Fruit fly (Drosophila melanogaster) whole organism, embryonic: ENCODE measurements around the gene CG5968.

Experiments used
- B-H2 ChIP-seq: fragments of 200-800 bp; sonication (Bioruptor generic); optimal IDR thresholded peaks from 2 replicates; lab custom pipeline; 2018; ENCODE audit warnings: missing biosample characterization, mild to moderate bottlenecking, missing genetic modification characterization
- BtbVII ChIP-seq: fragments of 200-800 bp; sonication (Bioruptor generic); optimal IDR thresholded peaks from 3 replicates; lab custom pipeline; 2017; ENCODE audit warnings: missing biosample characterization, mild to moderate bottlenecking, missing genetic modification characterization
- CG11093 ChIP-seq: fragments of 200-800 bp; sonication (Bioruptor generic); IDR thresholded peaks from 3 replicates; pipeline ENCODE4 v1.3.6; 2022; ENCODE audit warnings: missing biosample characterization, missing genetic modification characterization
- CG12236 ChIP-seq: fragments of 200-800 bp; sonication (Bioruptor generic); optimal IDR thresholded peaks from 2 replicates; lab custom pipeline; 2016; ENCODE audit warnings: missing biosample characterization, missing genetic modification characterization
- CG12299 ChIP-seq: fragments of 200-800 bp; sonication (Bioruptor generic); optimal IDR thresholded peaks from 2 replicates; lab custom pipeline; 2018; ENCODE audit warnings: missing biosample characterization, mild to moderate bottlenecking, missing genetic modification characterization
- CG13894 ChIP-seq: fragments of 200-800 bp; sonication (Bioruptor generic); optimal IDR thresholded peaks from 3 replicates; lab custom pipeline; 2018; ENCODE audit warnings: missing biosample characterization, mild to moderate bottlenecking, missing genetic modification characterization, moderate library complexity
- CG14667 ChIP-seq: fragments of 200-800 bp; sonication (Bioruptor generic); IDR thresholded peaks from 2 replicates; pipeline ENCODE4 v1.3.6; 2022; ENCODE audit warnings: missing biosample characterization, missing genetic modification characterization
- CG15514 ChIP-seq: fragments of 200-800 bp; sonication (Bioruptor generic); optimal IDR thresholded peaks from 3 replicates; lab custom pipeline; 2017; ENCODE audit warnings: missing biosample characterization, missing genetic modification characterization, mild to moderate bottlenecking, moderate library complexity, missing genetic modification reagents
- CG1602 ChIP-seq: fragments of 200-800 bp; sonication (Bioruptor generic); optimal IDR thresholded peaks from 3 replicates; lab custom pipeline; 2016; ENCODE audit warnings: missing biosample characterization, missing genetic modification characterization
- CG17912 ChIP-seq: fragments of 200-800 bp; sonication (Bioruptor generic); optimal IDR thresholded peaks from 2 replicates; lab custom pipeline; 2018; ENCODE audit warnings: missing biosample characterization, mild to moderate bottlenecking, missing genetic modification characterization
- CG1832 ChIP-seq: fragments of 200-800 bp; sonication (Bioruptor generic); optimal IDR thresholded peaks from 2 replicates; lab custom pipeline; 2017; ENCODE audit warnings: missing biosample characterization, mild to moderate bottlenecking, missing genetic modification characterization, inconsistent platforms
- CG2120 ChIP-seq: fragments of 200-800 bp; sonication (Bioruptor generic); optimal IDR thresholded peaks from 3 replicates; lab custom pipeline; 2016; ENCODE audit warnings: missing biosample characterization, missing genetic modification characterization
- CG3065 ChIP-seq: fragments of 200-800 bp; sonication (Bioruptor generic); optimal IDR thresholded peaks from 2 replicates; lab custom pipeline; 2016; ENCODE audit warnings: missing biosample characterization, missing genetic modification characterization
- CG31224 ChIP-seq: fragments of 200-800 bp; sonication (Bioruptor generic); IDR thresholded peaks from 2 replicates; pipeline ENCODE4 v1.3.6; 2022; ENCODE audit warnings: missing biosample characterization, missing genetic modification characterization
- CG31365 ChIP-seq: fragments of 200-800 bp; sonication (Bioruptor generic); optimal IDR thresholded peaks from 2 replicates; lab custom pipeline; 2018; ENCODE audit warnings: missing biosample characterization, mild to moderate bottlenecking, missing genetic modification characterization
- CG3726 ChIP-seq: fragments of 200-800 bp; sonication (Bioruptor generic); IDR thresholded peaks from 3 replicates; pipeline ENCODE4, ENCODE4 v1.3.6; 2022; ENCODE audit warnings: missing biosample characterization, missing genetic modification characterization
- CG4282 ChIP-seq: fragments of 200-800 bp; sonication (Bioruptor generic); optimal IDR thresholded peaks from 2 replicates; lab custom pipeline; 2016; ENCODE audit warnings: missing biosample characterization, missing genetic modification characterization
- CG4360 ChIP-seq: fragments of 200-800 bp; sonication (Bioruptor generic); IDR thresholded peaks from 2 replicates; pipeline ENCODE4 v1.3.6; 2022; ENCODE audit warnings: missing biosample characterization, missing genetic modification characterization
- CG4617 ChIP-seq: fragments of 200-800 bp; sonication (Bioruptor generic); optimal IDR thresholded peaks from 3 replicates; lab custom pipeline; 2016; ENCODE audit warnings: missing biosample characterization, missing genetic modification characterization, borderline replicate concordance
- CG4820 ChIP-seq: fragments of 200-800 bp; sonication (Bioruptor generic); optimal IDR thresholded peaks from 3 replicates; lab custom pipeline; 2016; ENCODE audit warnings: missing biosample characterization, missing genetic modification characterization
- CG4854 ChIP-seq: fragments of 200-800 bp; sonication (Bioruptor generic); optimal IDR thresholded peaks from 2 replicates; lab custom pipeline; 2016; ENCODE audit warnings: missing biosample characterization, missing genetic modification characterization, inconsistent platforms
- CG7928 ChIP-seq: fragments of 200-800 bp; sonication (Bioruptor generic); optimal IDR thresholded peaks from 2 replicates; lab custom pipeline; 2017; ENCODE audit warnings: missing biosample characterization, mild to moderate bottlenecking, missing genetic modification characterization
- CG8281 ChIP-seq: fragments of 200-800 bp; sonication (Bioruptor generic); optimal IDR thresholded peaks from 2 replicates; lab custom pipeline; 2018; ENCODE audit warnings: missing biosample characterization, mild to moderate bottlenecking, missing genetic modification characterization, moderate library complexity
- CG8944 ChIP-seq: fragments of 200-800 bp; sonication (Bioruptor generic); optimal IDR thresholded peaks from 3 replicates; lab custom pipeline; 2016; ENCODE audit warnings: missing biosample characterization, missing genetic modification characterization
- CG9215 ChIP-seq: fragments of 200-800 bp; sonication (Bioruptor generic); IDR thresholded peaks from 2 replicates; pipeline ENCODE4 v1.3.6; 2022; ENCODE audit warnings: missing biosample characterization, missing genetic modification characterization
- Dfd ChIP-seq, 2 experiments: fragments of >200 bp; optimal IDR thresholded peaks; 2 replicates each; lab custom pipeline; 2017; ENCODE audit warnings: missing biosample characterization in 2 of 2, missing genetic modification characterization in 2 of 2
- E2f2 ChIP-seq: fragments of 200-800 bp; sonication (Bioruptor generic); IDR thresholded peaks from 2 replicates; pipeline ENCODE4 v1.3.6; 2022; ENCODE audit warnings: missing biosample characterization, missing genetic modification characterization
- GATAe ChIP-seq: fragments of 200-800 bp; sonication (Bioruptor generic); conservative IDR thresholded peaks from 2 replicates; pipeline ENCODE4 v1.3.6; 2022; ENCODE audit warnings: missing biosample characterization, missing genetic modification characterization
- H15 ChIP-seq: fragments of 200-800 bp; sonication (Bioruptor generic); IDR thresholded peaks from 3 replicates; pipeline ENCODE4 v1.3.6; 2022; ENCODE audit warnings: missing biosample characterization, missing genetic modification characterization
- Max ChIP-seq: fragments of 200-800 bp; sonication (Bioruptor generic); optimal IDR thresholded peaks from 2 replicates; lab custom pipeline; 2016; ENCODE audit warnings: missing biosample characterization, mild to moderate bottlenecking, missing genetic modification characterization
- TFAM ChIP-seq: fragments of 200-800 bp; sonication (Bioruptor generic); optimal IDR thresholded peaks from 2 replicates; lab custom pipeline; 2017; ENCODE audit warnings: missing biosample characterization, missing genetic modification characterization, inconsistent platforms
- YL-1 ChIP-seq: fragments of 200-800 bp; sonication (Bioruptor generic); optimal IDR thresholded peaks from 3 replicates; lab custom pipeline; 2017; ENCODE audit warnings: missing biosample characterization, mild to moderate bottlenecking, missing genetic modification characterization
- aop ChIP-seq: fragments of 200-800 bp; sonication (Bioruptor generic); IDR thresholded peaks from 2 replicates; pipeline ENCODE4 v1.3.6; 2022; ENCODE audit warnings: missing biosample characterization, missing genetic modification characterization
- caup ChIP-seq: fragments of 200-800 bp; sonication (Bioruptor generic); optimal IDR thresholded peaks from 3 replicates; lab custom pipeline; 2017; ENCODE audit warnings: missing biosample characterization, mild to moderate bottlenecking, missing genetic modification characterization, moderate library complexity; ENCODE audit not compliant: severe bottlenecking
- crp ChIP-seq, 2 experiments: fragments of 200-800 bp; sonication (Bioruptor generic); optimal IDR thresholded peaks; 2 replicates in 1 of 2; 3 replicates in 1 of 2; lab custom pipeline; 2017; ENCODE audit warnings: missing biosample characterization in 2 of 2, missing genetic modification characterization in 2 of 2, mild to moderate bottlenecking in 1 of 2, moderate library complexity in 1 of 2
- dmrt11E ChIP-seq: fragments of 200-800 bp; sonication (Bioruptor generic); optimal IDR thresholded peaks from 3 replicates; lab custom pipeline; 2018; ENCODE audit warnings: missing biosample characterization, mild to moderate bottlenecking, missing genetic modification characterization, moderate library complexity
- esg ChIP-seq: fragments of 200-800 bp; sonication (Bioruptor generic); conservative IDR thresholded peaks from 2 replicates; pipeline ENCODE4 v1.3.6; 2022; ENCODE audit warnings: missing biosample characterization, missing genetic modification characterization
- eve ChIP-seq, 2 experiments: fragments of >200 bp; optimal IDR thresholded peaks; 2 replicates each; lab custom pipeline; 2017; ENCODE audit warnings: missing biosample characterization in 2 of 2, missing genetic modification characterization in 2 of 2
- exex ChIP-seq: fragments of 200-800 bp; sonication (Bioruptor generic); optimal IDR thresholded peaks from 4 replicates; lab custom pipeline; 2018; ENCODE audit warnings: missing biosample characterization, mild to moderate bottlenecking, missing genetic modification characterization, moderate library complexity
- grau ChIP-seq: fragments of 200-800 bp; optimal IDR thresholded peaks from 3 replicates; lab custom pipeline; 2019; ENCODE audit warnings: missing biosample characterization, mild to moderate bottlenecking, missing genetic modification characterization, moderate library complexity
- grn ChIP-seq: fragments of 200-800 bp; sonication (Bioruptor generic); optimal IDR thresholded peaks from 3 replicates; lab custom pipeline; 2017; ENCODE audit warnings: missing biosample characterization, missing genetic modification characterization
- gsb ChIP-seq: fragments of 200-800 bp; sonication (Bioruptor generic); IDR thresholded peaks from 2 replicates; pipeline ENCODE4 v1.3.6; 2022; ENCODE audit warnings: missing biosample characterization, missing genetic modification characterization
- h ChIP-seq: fragments of >200 bp; optimal IDR thresholded peaks from 2 replicates; lab custom pipeline; 2017
- lilli ChIP-seq: fragments of 200-800 bp; sonication (Bioruptor generic); optimal IDR thresholded peaks from 3 replicates; lab custom pipeline; 2016; ENCODE audit warnings: missing biosample characterization, missing genetic modification characterization
- lmd ChIP-seq: fragments of 200-800 bp; sonication (Bioruptor generic); IDR thresholded peaks from 2 replicates; pipeline ENCODE4 v1.3.6; 2022; ENCODE audit warnings: missing biosample characterization, missing genetic modification characterization
- nerfin-1 ChIP-seq: fragments of 200-800 bp; sonication (Bioruptor generic); optimal IDR thresholded peaks from 3 replicates; lab custom pipeline; 2019; ENCODE audit warnings: missing biosample characterization, mild to moderate bottlenecking, missing genetic modification characterization, moderate library complexity
- sens-2 ChIP-seq: fragments of 200-800 bp; sonication (Bioruptor generic); IDR thresholded peaks from 2 replicates; pipeline ENCODE4 v1.3.6; 2022; ENCODE audit warnings: missing biosample characterization, missing genetic modification characterization
- stwl ChIP-seq: fragments of 200-800 bp; sonication (Bioruptor generic); optimal IDR thresholded peaks from 3 replicates; lab custom pipeline; 2018; ENCODE audit warnings: missing biosample characterization, mild to moderate bottlenecking, missing genetic modification characterization, moderate library complexity
- unc-4 ChIP-seq: fragments of 200-800 bp; sonication (Bioruptor generic); IDR thresholded peaks from 2 replicates; pipeline ENCODE4 v1.3.6; 2022; ENCODE audit warnings: missing biosample characterization, missing genetic modification characterization; ENCODE audit not compliant: partially characterized antibody
- unpg ChIP-seq: fragments of 200-800 bp; sonication (Bioruptor generic); optimal IDR thresholded peaks from 3 replicates; lab custom pipeline; 2018; ENCODE audit warnings: missing biosample characterization, mild to moderate bottlenecking, missing genetic modification characterization, moderate library complexity
- zen ChIP-seq: fragments of 200-800 bp; sonication (Bioruptor generic); optimal IDR thresholded peaks from 3 replicates; lab custom pipeline; 2018; ENCODE audit warnings: missing biosample characterization, mild to moderate bottlenecking, missing genetic modification characterization, moderate library complexity

The CG5968 gene

DNA sequence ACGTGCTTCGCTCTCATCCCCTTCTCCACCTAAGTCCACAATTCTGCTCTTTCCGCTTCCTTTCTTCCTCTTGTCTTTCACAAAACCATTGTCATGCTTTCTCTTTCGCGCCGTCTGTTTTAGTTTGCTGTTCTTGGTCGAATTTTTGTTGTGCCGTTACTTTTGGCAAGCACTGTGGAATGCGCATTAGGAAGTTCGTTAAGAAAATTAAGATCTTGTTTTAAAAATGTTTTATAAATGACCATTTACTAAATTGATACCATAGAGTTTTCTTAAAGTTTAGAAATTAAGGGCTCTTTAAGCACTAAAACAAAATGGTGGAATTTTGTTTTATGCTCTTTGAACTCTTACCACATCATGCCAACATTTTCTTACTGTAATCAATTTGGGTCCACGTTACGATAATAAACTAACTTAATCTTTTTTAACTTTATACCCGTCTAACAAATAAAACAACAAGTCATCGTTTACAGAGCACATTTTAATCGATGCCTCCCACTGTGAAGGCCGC lies 14.6 kb downstream of the CG5968 start (continued):
- TF ChIP-seq CG1602 (GFP tag; lab: Kevin White, UChicago): peak; percentile 15
- no peak for TF ChIP-seq aop (GFP tag; lab: Robert Waterston, UW)
- TF ChIP-seq stwl: no peak
- TF ChIP-seq caup (GFP tag; lab: Kevin White, UChicago): peak; percentile 61
- peak; percentile 50 for TF ChIP-seq CG15514 (GFP tag; lab: Kevin White, UChicago)
- no peak for TF ChIP-seq Dfd (GFP tag; optimal IDR thresholded peaks at IDR 0.05; lab: Kevin White, UChicago)
- no peak for TF ChIP-seq E2f2
- TF ChIP-seq CG12236: peak; percentile 62
- TF ChIP-seq CG4282 (GFP tag; lab: Kevin White, UChicago): peak; percentile 36
- TF ChIP-seq CG14667 (GFP tag; lab: Robert Waterston, UW): no peak
- 0 out of 3 replicates have a peak, but pooled peaks have one; percentile 19 for TF ChIP-seq H15 (GFP tag; lab: Robert Waterston, UW)
- peak; percentile 87 for TF ChIP-seq grau (tag; lab: Kevin White, UChicago)
- peak; percentile 53 for TF ChIP-seq CG8944
- peak; percentile 40 for TF ChIP-seq nerfin-1 (tag; lab: Kevin White, UChicago)
- TF ChIP-seq CG4854 (GFP tag; lab: Kevin White, UChicago): peak; percentile 53
- TF ChIP-seq GATAe (GFP tag; lab: Robert Waterston, UW): no peak
- peak; percentile 44 for TF ChIP-seq BtbVII
- no peak for TF ChIP-seq CG3726 (GFP tag; lab: Robert Waterston, UW)
- TF ChIP-seq eve (GFP tag; optimal IDR thresholded peaks at IDR 0.05; lab: Kevin White, UChicago): peak in 1 of 2 experiments; percentile 93
- TF ChIP-seq CG31224 (GFP tag; lab: Robert Waterston, UW): 0 out of 2 replicates have a peak, but pooled peaks have one; percentile 34
- TF ChIP-seq CG4360: peak; percentile 1; the same call in 1 of the 2 replicates
- TF ChIP-seq crp (GFP tag; optimal IDR thresholded peaks at IDR 0.05; lab: Kevin White, UChicago): peak in 1 of 2 experiments; percentile 1
- no peak for TF ChIP-seq dmrt11E (tag; lab: Kevin White, UChicago)
- TF ChIP-seq unpg: peak; percentile 57
- TF ChIP-seq CG13894 (tag; lab: Kevin White, UChicago): peak; percentile 50
- peak; percentile 25 for TF ChIP-seq CG4820 (GFP tag; lab: Kevin White, UChicago)
- peak; percentile 67 for TF ChIP-seq CG9215 (GFP tag; lab: Robert Waterston, UW)
- TF ChIP-seq esg (GFP tag; lab: Robert Waterston, UW): peak; percentile 49
- TF ChIP-seq TFAM (GFP tag; lab: Kevin White, UChicago): no peak
- TF ChIP-seq CG11093 (GFP tag; lab: Robert Waterston, UW): peak; percentile 50; the same call in 1 of the 3 replicates
- TF ChIP-seq CG3065: no peak
- TF ChIP-seq CG12299 (tag; lab: Kevin White, UChicago): peak; percentile 33
- no peak for TF ChIP-seq unc-4 (GFP tag; lab: Robert Waterston, UW)
- TF ChIP-seq zen (tag; lab: Kevin White, UChicago): no peak
- TF ChIP-seq CG1832 (GFP tag; lab: Kevin White, UChicago): peak; percentile 19
- no peak for TF ChIP-seq CG31365
- TF ChIP-seq gsb (GFP tag; lab: Robert Waterston, UW): no peak
- TF ChIP-seq CG2120 (GFP tag; lab: Kevin White, UChicago): peak; percentile 92
- TF ChIP-seq lilli (GFP tag; lab: Kevin White, UChicago): peak; percentile 89
- no peak for TF ChIP-seq sens-2 (GFP tag; lab: Robert Waterston, UW)
- no peak for TF ChIP-seq grn (GFP tag; lab: Kevin White, UChicago)
- no peak for TF ChIP-seq CG17912 (GFP tag; lab: Kevin White, UChicago)
- no peak for TF ChIP-seq CG4617
- peak; percentile 48 for TF ChIP-seq CG8281 (tag; lab: Kevin White, UChicago)
- TF ChIP-seq B-H2 (GFP tag; lab: Kevin White, UChicago): peak; percentile 64
- TF ChIP-seq h: no peak
- no peak for TF ChIP-seq YL-1 (GFP tag; lab: Kevin White, UChicago)
- peak; percentile 34 for TF ChIP-seq CG7928
- peak; percentile 78 for TF ChIP-seq lmd (GFP tag; lab: Robert Waterston, UW)
- TF ChIP-seq Max: peak; percentile 75
- TF ChIP-seq exex (tag; lab: Kevin White, UChicago): peak; percentile 45
